Worm (Caenorhabditis elegans): ENCODE measurements around the gene F11D11.6.

DNA sequence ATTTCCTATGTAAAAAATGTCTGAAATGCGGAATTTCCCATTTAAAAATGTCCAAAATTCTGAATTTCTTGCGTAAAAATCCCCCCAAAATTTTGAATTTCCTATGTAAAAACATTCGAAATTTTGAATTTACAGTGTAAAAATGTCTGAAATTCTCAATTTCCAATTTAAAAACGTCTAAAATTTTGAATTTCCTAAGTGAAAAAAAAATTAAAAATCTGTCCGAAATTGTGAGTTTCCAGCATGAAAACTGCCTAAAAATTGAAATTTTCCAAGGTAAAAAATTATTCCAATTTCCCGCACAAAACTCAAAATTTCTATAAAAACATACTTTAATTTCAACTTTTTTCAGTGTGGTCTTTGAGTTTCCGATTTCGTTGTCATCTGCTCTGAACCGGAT, 31.1 kb downstream of the F11D11.6 start:
- no peak for TF ChIP-seq nhr-76 (tag; optimal IDR thresholded peaks at IDR 0.05)
- no peak for TF ChIP-seq ceh-83 (GFP tag; optimal IDR thresholded peaks at IDR 0.05)
- no peak for TF ChIP-seq hlh-1 (tag; optimal IDR thresholded peaks at IDR 0.05)
- TF ChIP-seq ztf-11 (tag; optimal IDR thresholded peaks at IDR 0.05): no peak
- no peak for TF ChIP-seq unc-62 (GFP tag; optimal IDR thresholded peaks at IDR 0.05)
- TF ChIP-seq pha-4 (tag; optimal IDR thresholded peaks at IDR 0.05): no peak
